Worm (Caenorhabditis elegans): ENCODE measurements around the gene mrps-18B.

The mrps-18B gene

DNA sequence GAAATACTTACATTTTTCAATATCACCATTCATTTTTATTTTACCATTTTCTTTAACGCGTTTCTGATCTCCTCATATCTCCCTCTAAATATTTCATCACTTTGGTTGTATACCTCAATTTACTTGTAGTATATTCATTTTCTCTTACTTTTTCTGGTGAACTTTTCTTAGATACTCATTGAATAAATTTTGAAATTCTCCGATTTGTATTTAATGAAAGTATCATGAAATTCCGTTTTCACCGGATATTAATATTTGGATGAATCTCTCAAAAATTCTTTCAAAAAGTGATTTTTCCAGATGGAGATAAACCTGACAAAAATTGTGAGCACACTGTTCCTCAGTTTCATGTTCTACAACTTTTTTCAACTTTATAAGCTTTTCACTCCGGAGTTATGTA, 7.3 kb upstream of the mrps-18B start, which contains the start of gene T13H5.8:
Gene T13H5.8, plus strand, starts transcription at position 301 of the 400 bp plus-strand sequence.
- TF ChIP-seq zip-8 (tag; optimal IDR thresholded peaks at IDR 0.05) (no peak), cnd-1 (tag; optimal IDR thresholded peaks at IDR 0.05) (no peak), ceh-39 (tag; optimal IDR thresholded peaks at IDR 0.05) (no peak), ceh-43 (GFP tag; optimal IDR thresholded peaks at IDR 0.05) (no peak), lsy-2 (tag; optimal IDR thresholded peaks at IDR 0.05) (no peak), sptf-1 (tag; optimal IDR thresholded peaks at IDR 0.05) (no peak), nhr-12 (tag; optimal IDR thresholded peaks at IDR 0.05) (no peak), unc-62 (GFP tag; optimal IDR thresholded peaks at IDR 0.05) (no peak), drap-1 (GFP tag; optimal IDR thresholded peaks at IDR 0.05) (no peak), pha-4 (tag; optimal IDR thresholded peaks at IDR 0.05) (no peak)

ce11 chrII:8520625-8521024, 4.9 kb upstream of the mrps-18B start, which contains the start of gene cht-2:
Gene cht-2 (plus strand): TSS chrII:8520925.
- TF ChIP-seq nhr-2 (tag; optimal IDR thresholded peaks at IDR 0.05) (no peak), cnd-1 (tag; optimal IDR thresholded peaks at IDR 0.05) (no peak), zip-8 (tag; optimal IDR thresholded peaks at IDR 0.05) (no peak), sem-2 (GFP tag; optimal IDR thresholded peaks at IDR 0.05) (no peak), nhr-12 (tag; optimal IDR thresholded peaks at IDR 0.05) (no peak), nhr-28 (tag; optimal IDR thresholded peaks at IDR 0.05) (no peak), elt-1 (tag; optimal IDR thresholded peaks at IDR 0.05; ENCODE audit: borderline replicate concordance, insufficient read depth) (no peak), mab-5 (tag; optimal IDR thresholded peaks at IDR 0.05) (no peak), mls-2 (tag; optimal IDR thresholded peaks at IDR 0.05) (no peak), sptf-1 (tag; optimal IDR thresholded peaks at IDR 0.05) (no peak), unc-120 (tag; optimal IDR thresholded peaks at IDR 0.05; ENCODE audit: poor library complexity, severe bottlenecking) (no peak), ceh-83 (GFP tag; optimal IDR thresholded peaks at IDR 0.05) (no peak), flh-1 (GFP tag; optimal IDR thresholded peaks at IDR 0.05) (no peak), ces-1 (GFP tag; optimal IDR thresholded peaks at IDR 0.05) (no peak), lsy-2 (tag; optimal IDR thresholded peaks at IDR 0.05) (no peak), ztf-11 (tag; optimal IDR thresholded peaks at IDR 0.05) (no peak), ham-2 (GFP tag; optimal IDR thresholded peaks at IDR 0.05) (no peak)

DNA sequence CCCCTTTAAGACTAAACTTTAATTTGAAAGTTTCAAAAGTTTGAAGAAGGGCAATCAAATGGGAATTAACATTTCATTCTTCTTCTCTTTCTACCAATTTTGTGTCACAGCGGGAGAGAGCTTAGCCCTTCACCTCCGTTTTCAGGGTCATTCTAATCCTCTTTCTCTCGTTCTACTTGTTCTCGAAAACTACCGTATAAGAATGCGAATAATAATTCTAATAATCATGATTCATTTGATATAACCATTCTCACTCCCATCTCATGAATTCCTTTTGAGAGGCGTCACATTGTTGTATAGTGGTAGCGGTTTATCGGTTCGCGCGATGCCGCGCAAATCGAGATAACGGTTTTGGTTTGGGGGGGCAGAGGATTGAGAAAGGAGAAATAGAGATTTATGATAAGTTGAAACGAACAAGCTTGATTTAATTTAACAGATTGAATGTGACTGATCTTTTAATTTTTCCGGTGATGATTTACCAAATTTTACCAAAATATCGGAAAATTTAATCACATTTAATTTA, 3.8 kb downstream of the mrps-18B start:
- TF ChIP-seq ham-2 (GFP tag; optimal IDR thresholded peaks at IDR 0.05) = peak; percentile 78
- no peak for TF ChIP-seq M03D4.4 (tag; optimal IDR thresholded peaks at IDR 0.05)
- TF ChIP-seq elt-1 (tag; optimal IDR thresholded peaks at IDR 0.05; ENCODE audit: borderline replicate concordance, insufficient read depth) = peak; percentile 68

- TF ChIP-seq M03D4.4 (tag; optimal IDR thresholded peaks at IDR 0.05) (no peak), mep-1 (tag; optimal IDR thresholded peaks at IDR 0.05) (no peak), pha-4 (tag; optimal IDR thresholded peaks at IDR 0.05) (no peak), drap-1 (GFP tag; optimal IDR thresholded peaks at IDR 0.05) (no peak), sem-2 (GFP tag; optimal IDR thresholded peaks at IDR 0.05) (no peak), lsy-2 (tag; optimal IDR thresholded peaks at IDR 0.05) (no peak), lin-32 (GFP tag; optimal IDR thresholded peaks at IDR 0.05) (no peak), ces-1 (GFP tag; optimal IDR thresholded peaks at IDR 0.05) (no peak), nhr-28 (tag; optimal IDR thresholded peaks at IDR 0.05) (no peak), ham-2 (GFP tag; optimal IDR thresholded peaks at IDR 0.05) (no peak), ztf-11 (tag; optimal IDR thresholded peaks at IDR 0.05) (no peak), mab-5 (tag; optimal IDR thresholded peaks at IDR 0.05) (no peak), zip-8 (tag; optimal IDR thresholded peaks at IDR 0.05) (no peak), nhr-76 (tag; optimal IDR thresholded peaks at IDR 0.05) (no peak), flh-1 (GFP tag; optimal IDR thresholded peaks at IDR 0.05) (no peak), mls-2 (tag; optimal IDR thresholded peaks at IDR 0.05) (no peak), unc-120 (tag; optimal IDR thresholded peaks at IDR 0.05; ENCODE audit: poor library complexity, severe bottlenecking) (no peak), blmp-1 (tag; optimal IDR thresholded peaks at IDR 0.05) (no peak), elt-3 (tag; optimal IDR thresholded peaks at IDR 0.05) (no peak), ceh-43 (GFP tag; optimal IDR thresholded peaks at IDR 0.05) (no peak)
These were observed 5.8 kb downstream of the mrps-18B start, which contains the start of gene gldi-7 for ce11 chrII:8531181-8531759. Gene gldi-7 (minus strand): TSS chrII:8531222.

DNA sequence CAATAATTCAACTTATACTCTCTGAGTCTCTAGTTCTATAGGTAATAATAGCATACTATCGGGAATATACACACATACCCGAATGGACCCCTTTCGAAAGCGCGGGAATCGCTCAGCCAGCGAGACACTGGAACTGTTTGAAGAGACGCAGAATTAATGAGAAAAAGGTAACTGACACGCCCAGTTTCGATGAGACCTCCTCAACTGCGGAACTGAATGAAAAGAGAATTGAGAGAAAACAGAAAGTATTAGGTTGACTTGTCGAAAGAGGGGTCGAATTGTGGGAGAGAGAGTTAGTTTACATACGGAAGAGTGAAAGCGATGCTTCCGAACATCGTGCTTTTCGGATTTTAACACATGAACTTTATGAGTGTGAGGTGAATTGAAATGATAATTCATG, 6.5 kb downstream of the mrps-18B start:
- TF ChIP-seq mab-5 (tag; optimal IDR thresholded peaks at IDR 0.05) (no peak), blmp-1 (tag; optimal IDR thresholded peaks at IDR 0.05) (peak; percentile 62), cnd-1 (tag; optimal IDR thresholded peaks at IDR 0.05) (no peak), nhr-12 (tag; optimal IDR thresholded peaks at IDR 0.05) (no peak), ceh-39 (tag; optimal IDR thresholded peaks at IDR 0.05) (no peak), bed-3 (GFP tag; optimal IDR thresholded peaks at IDR 0.05) (no peak), ztf-11 (tag; optimal IDR thresholded peaks at IDR 0.05) (no peak), M03D4.4 (tag; optimal IDR thresholded peaks at IDR 0.05) (no peak), pha-4 (tag; optimal IDR thresholded peaks at IDR 0.05) (peak; percentile 5), sem-2 (GFP tag; optimal IDR thresholded peaks at IDR 0.05) (no peak), lin-32 (GFP tag; optimal IDR thresholded peaks at IDR 0.05) (no peak), flh-1 (GFP tag; optimal IDR thresholded peaks at IDR 0.05) (no peak), elt-3 (tag; optimal IDR thresholded peaks at IDR 0.05) (no peak), ham-2 (GFP tag; optimal IDR thresholded peaks at IDR 0.05) (peak; percentile 56), nhr-28 (tag; optimal IDR thresholded peaks at IDR 0.05) (no peak), ceh-43 (GFP tag; optimal IDR thresholded peaks at IDR 0.05) (no peak), mls-2 (tag; optimal IDR thresholded peaks at IDR 0.05) (no peak)
